Fruit fly (Drosophila melanogaster): ENCODE data around the gene Alg13.

DNA sequence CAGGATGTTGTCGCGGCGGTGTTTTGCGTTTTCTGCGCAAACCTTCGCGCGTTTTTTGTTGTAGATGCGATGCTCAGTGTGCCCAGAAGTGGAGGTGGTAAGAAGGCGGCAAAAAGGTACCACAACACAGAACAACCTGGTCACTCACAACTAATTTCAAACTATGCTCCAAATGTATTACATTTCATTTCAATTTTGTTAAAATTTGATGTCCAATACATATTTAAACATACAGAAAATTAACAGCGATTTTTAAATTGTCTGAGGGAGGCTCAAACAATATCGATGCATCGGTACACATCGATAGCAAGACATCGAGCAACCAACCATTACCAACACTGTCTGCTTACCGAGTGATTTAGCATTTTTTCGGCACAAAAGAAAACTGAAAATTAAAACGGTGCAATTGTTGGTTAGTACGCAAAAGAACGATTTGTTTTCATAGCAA lies 14.8 kb upstream of the Alg13 start, which contains the start of the genes Slbp and Rpn2:
- no peak for TF ChIP-seq Ets98B (GFP tag; IDR thresholded peaks at IDR 0.05)
- no peak for TF ChIP-seq CG8301 (tag; optimal IDR thresholded peaks at IDR 0.05)

Data from whole organism, pupa.